Worm (Caenorhabditis elegans) whole organism, midembryonic: Measurements from ENCODE around the gene srw-86.

Source experiments
- T22C8.4 ChIP-seq: fragments of 200-800 bp; sonication (Bioruptor generic); IDR thresholded peaks from 2 replicates; pipeline ENCODE4 v1.3.6; 2022; ENCODE audit warnings: missing genetic modification characterization, missing compliant biosample characterization
- cog-1 ChIP-seq: sonication (generic microtip); optimal IDR thresholded peaks from 2 replicates; lab custom pipeline; 2016; ENCODE audit warnings: missing genetic modification characterization, missing compliant biosample characterization
- flt-1 ChIP-seq: fragments of 200-800 bp; sonication (Bioruptor generic); IDR thresholded peaks from 2 replicates; pipeline ENCODE4 v1.3.6; 2022; ENCODE audit warnings: missing genetic modification characterization, missing compliant biosample characterization
- klf-2 ChIP-seq: fragments of 200-800 bp; sonication (Bioruptor generic); conservative IDR thresholded peaks from 2 replicates; pipeline ENCODE4 v1.3.6; 2022; ENCODE audit warnings: missing genetic modification reagents, missing genetic modification characterization, missing compliant biosample characterization
- med-1 ChIP-seq: sonication (generic microtip); optimal IDR thresholded peaks from 2 replicates; lab custom pipeline; 2017; ENCODE audit warnings: missing genetic modification characterization, mild to moderate bottlenecking, missing compliant biosample characterization, antibody characterized with exemption, missing genetic modification reagents; ENCODE audit not compliant: insufficient read depth
- ref-1 ChIP-seq: fragments of 200-800 bp; sonication (Bioruptor generic); conservative IDR thresholded peaks from 2 replicates; pipeline ENCODE4 v1.3.6; 2022; ENCODE audit warnings: missing genetic modification reagents, missing genetic modification characterization, missing compliant biosample characterization
- tab-1 ChIP-seq: fragments of 200-800 bp; sonication (Bioruptor generic); IDR thresholded peaks from 2 replicates; pipeline ENCODE4 v1.3.6; 2022; ENCODE audit warnings: missing genetic modification characterization, missing compliant biosample characterization
- ztf-23 ChIP-seq: fragments of 200-800 bp; sonication (Bioruptor generic); IDR thresholded peaks from 2 replicates; pipeline ENCODE4 v1.3.6; 2022; ENCODE audit warnings: missing genetic modification reagents, missing genetic modification characterization, missing compliant biosample characterization
- ztf-29 ChIP-seq: fragments of 200-800 bp; sonication (Bioruptor generic); IDR thresholded peaks from 2 replicates; pipeline ENCODE4 v1.3.6; 2022; ENCODE audit warnings: missing genetic modification reagents, missing genetic modification characterization, missing compliant biosample characterization

Gene srw-86

ce11 chrV:19431036-19431435 is 30.5 kb upstream of the srw-86 start, which contains the start of gene srw-85:
TSS of gene srw-85 (minus strand) at chrV:19431136.
- TF ChIP-seq ztf-23 (no peak), med-1 (GFP tag; lab: Kevin White, UChicago) (no peak), ref-1 (no peak), flt-1 (GFP tag; lab: Robert Waterston, UW) (no peak), ztf-29 (GFP tag; lab: Robert Waterston, UW) (no peak), T22C8.4 (GFP tag; lab: Robert Waterston, UW) (no peak), klf-2 (GFP tag; lab: Robert Waterston, UW) (no peak), cog-1 (no peak)

ce11 chrV:19430351-19430913 is 29.9 kb upstream of the srw-86 start:
- TF ChIP-seq T22C8.4 (GFP tag; lab: Robert Waterston, UW), result no peak
- no peak for TF ChIP-seq ref-1
- TF ChIP-seq ztf-29 (GFP tag; lab: Robert Waterston, UW), result peak; percentile 53; the same call in 1 of the 2 replicates
- TF ChIP-seq flt-1 (GFP tag; lab: Robert Waterston, UW), result no peak; the same call in 1 of the 2 replicates
- no peak for TF ChIP-seq med-1 (GFP tag; lab: Kevin White, UChicago)
- no peak for TF ChIP-seq klf-2 (GFP tag; lab: Robert Waterston, UW)
- TF ChIP-seq cog-1, result no peak
- peak; percentile 70; the same call in 1 of the 2 replicates for TF ChIP-seq tab-1 (GFP tag; lab: Robert Waterston, UW)
- TF ChIP-seq ztf-23, result no peak

- TF ChIP-seq ref-1, result no peak
- no peak for TF ChIP-seq ztf-29 (GFP tag; lab: Robert Waterston, UW)
- no peak for TF ChIP-seq T22C8.4 (GFP tag; lab: Robert Waterston, UW)
- no peak for TF ChIP-seq flt-1 (GFP tag; lab: Robert Waterston, UW)
- no peak for TF ChIP-seq tab-1 (GFP tag; lab: Robert Waterston, UW)
- TF ChIP-seq med-1 (GFP tag; lab: Kevin White, UChicago), result no peak
- TF ChIP-seq klf-2 (GFP tag; lab: Robert Waterston, UW), result no peak
- no peak for TF ChIP-seq ztf-23
- TF ChIP-seq cog-1, result no peak
Observed at ce11 chrV:19429605-19430004, 29.1 kb upstream of the srw-86 start.

ce11 chrV:19428936-19429335 is 28.4 kb upstream of the srw-86 start:
- TF ChIP-seq med-1 (GFP tag; lab: Kevin White, UChicago) (no peak), ztf-23 (no peak), tab-1 (GFP tag; lab: Robert Waterston, UW) (no peak), T22C8.4 (GFP tag; lab: Robert Waterston, UW) (no peak), flt-1 (GFP tag; lab: Robert Waterston, UW) (no peak), ref-1 (no peak), cog-1 (no peak), klf-2 (GFP tag; lab: Robert Waterston, UW) (no peak), ztf-29 (GFP tag; lab: Robert Waterston, UW) (no peak)

- TF ChIP-seq tab-1 (GFP tag; lab: Robert Waterston, UW), result no peak
- no peak for TF ChIP-seq T22C8.4 (GFP tag; lab: Robert Waterston, UW)
Observed at ce11 chrV:19428097-19428496, 27.6 kb upstream of the srw-86 start.

ce11 chrV:19421131-19421530 is 20.6 kb upstream of the srw-86 start, which contains the start of gene C25F9.2:
TSS of gene C25F9.2 (plus strand) at chrV:19421471.
- no peak for TF ChIP-seq ztf-23
- no peak for TF ChIP-seq cog-1
- no peak for TF ChIP-seq tab-1 (GFP tag; lab: Robert Waterston, UW)
- no peak for TF ChIP-seq flt-1 (GFP tag; lab: Robert Waterston, UW)
- no peak for TF ChIP-seq T22C8.4 (GFP tag; lab: Robert Waterston, UW)
- TF ChIP-seq med-1 (GFP tag; lab: Kevin White, UChicago), result no peak
- TF ChIP-seq ztf-29 (GFP tag; lab: Robert Waterston, UW), result no peak
- no peak for TF ChIP-seq klf-2 (GFP tag; lab: Robert Waterston, UW)
- no peak for TF ChIP-seq ref-1

ce11 chrV:19417836-19418235 is 17.3 kb upstream of the srw-86 start, which contains the start of gene C25F9.15:
TSS of gene C25F9.15 (plus strand) at chrV:19418136.
- no peak for TF ChIP-seq flt-1 (GFP tag; lab: Robert Waterston, UW)
- TF ChIP-seq ref-1, result no peak
- TF ChIP-seq ztf-29 (GFP tag; lab: Robert Waterston, UW), result no peak
- TF ChIP-seq klf-2 (GFP tag; lab: Robert Waterston, UW), result no peak
- TF ChIP-seq med-1 (GFP tag; lab: Kevin White, UChicago), result no peak
- no peak for TF ChIP-seq ztf-23
- no peak for TF ChIP-seq cog-1
- TF ChIP-seq tab-1 (GFP tag; lab: Robert Waterston, UW), result no peak
- no peak for TF ChIP-seq T22C8.4 (GFP tag; lab: Robert Waterston, UW)

ce11 chrV:19416475-19416874 is 16.0 kb upstream of the srw-86 start, which contains the start of the genes C25F9.4 and C25F9.9:
TSS of gene C25F9.4 (minus strand) at chrV:19416575.
TSS of gene C25F9.9 (plus strand) at chrV:19416611.
- TF ChIP-seq ztf-23, result no peak
- no peak for TF ChIP-seq flt-1 (GFP tag; lab: Robert Waterston, UW)
- TF ChIP-seq ztf-29 (GFP tag; lab: Robert Waterston, UW), result no peak
- TF ChIP-seq T22C8.4 (GFP tag; lab: Robert Waterston, UW), result no peak
- TF ChIP-seq klf-2 (GFP tag; lab: Robert Waterston, UW), result no peak
- no peak for TF ChIP-seq cog-1
- no peak for TF ChIP-seq tab-1 (GFP tag; lab: Robert Waterston, UW)
- no peak for TF ChIP-seq med-1 (GFP tag; lab: Kevin White, UChicago)

- TF ChIP-seq T22C8.4 (GFP tag; lab: Robert Waterston, UW) (no peak), ref-1 (no peak), ztf-29 (GFP tag; lab: Robert Waterston, UW) (no peak), cog-1 (no peak), klf-2 (GFP tag; lab: Robert Waterston, UW) (no peak), flt-1 (GFP tag; lab: Robert Waterston, UW) (no peak), med-1 (GFP tag; lab: Kevin White, UChicago) (no peak), ztf-23 (no peak), tab-1 (GFP tag; lab: Robert Waterston, UW) (no peak)
Observed at ce11 chrV:19410663-19411062, 10.1 kb upstream of the srw-86 start, which contains the start of gene C25F9.5. TSS of gene C25F9.5 (minus strand) at chrV:19410857.
